Worm (Caenorhabditis elegans) whole organism, mixed stage, embryonic: ENCODE measurements around the gene T07G12.4.

Experiments
- M03D4.4 ChIP-seq: sonication (generic microtip); optimal IDR thresholded peaks from 2 replicates; lab custom pipeline; 2017; ENCODE audit warnings: mild to moderate bottlenecking, missing genetic modification characterization, missing compliant biosample characterization
- bed-3 ChIP-seq: fragments of 200-800 bp; sonication (Bioruptor generic); optimal IDR thresholded peaks from 3 replicates; lab custom pipeline; 2018; ENCODE audit warnings: mild to moderate bottlenecking, missing genetic modification characterization, moderate library complexity, missing compliant biosample characterization
- blmp-1 ChIP-seq: fragments of 150-350 bp; optimal IDR thresholded peaks from 2 replicates; lab custom pipeline; 2014; ENCODE audit warnings: missing biosample characterization, missing genetic modification characterization
- ceh-39 ChIP-seq: fragments of 150-350 bp; optimal IDR thresholded peaks from 2 replicates; lab custom pipeline; 2014; ENCODE audit warnings: missing biosample characterization, missing genetic modification characterization
- ceh-43 ChIP-seq: fragments of 200-800 bp; sonication (Bioruptor generic); optimal IDR thresholded peaks from 2 replicates; lab custom pipeline; 2018; ENCODE audit warnings: mild to moderate bottlenecking, missing genetic modification characterization, moderate library complexity, missing compliant biosample characterization
- ceh-83 ChIP-seq: fragments of 200-800 bp; sonication (Bioruptor generic); optimal IDR thresholded peaks from 2 replicates; lab custom pipeline; 2018; ENCODE audit warnings: mild to moderate bottlenecking, missing genetic modification characterization, missing compliant biosample characterization
- ces-1 ChIP-seq: fragments of 150-350 bp; optimal IDR thresholded peaks from 2 replicates; lab custom pipeline; 2014; ENCODE audit warnings: missing biosample characterization, missing genetic modification reagents, missing genetic modification characterization
- cnd-1 ChIP-seq: fragments of 200-800 bp; sonication (Bioruptor generic); optimal IDR thresholded peaks from 2 replicates; lab custom pipeline; 2018; ENCODE audit warnings: mild to moderate bottlenecking, missing genetic modification characterization, missing compliant biosample characterization
- elt-1 ChIP-seq: sonication (generic microtip); optimal IDR thresholded peaks from 2 replicates; lab custom pipeline; 2017; ENCODE audit warnings: missing genetic modification characterization, mild to moderate bottlenecking, missing compliant biosample characterization, antibody characterized with exemption, moderate library complexity, borderline replicate concordance; ENCODE audit not compliant: insufficient read depth
- elt-3 ChIP-seq: fragments of 150-350 bp; optimal IDR thresholded peaks from 2 replicates; lab custom pipeline; 2014; ENCODE audit warnings: missing biosample characterization, missing genetic modification characterization
- flh-1 ChIP-seq: fragments of 200-800 bp; sonication (Bioruptor generic); optimal IDR thresholded peaks from 2 replicates; lab custom pipeline; 2018; ENCODE audit warnings: mild to moderate bottlenecking, missing genetic modification characterization, moderate library complexity, missing compliant biosample characterization
- hlh-1 ChIP-seq: fragments of 150-350 bp; optimal IDR thresholded peaks from 2 replicates; lab custom pipeline; 2014; ENCODE audit warnings: missing biosample characterization, missing genetic modification reagents, missing genetic modification characterization
- lin-13 ChIP-seq: fragments of 150-350 bp; optimal IDR thresholded peaks from 2 replicates; lab custom pipeline; 2014; ENCODE audit warnings: missing biosample characterization, missing genetic modification characterization
- lin-32 ChIP-seq: fragments of 200-800 bp; sonication (Bioruptor generic); optimal IDR thresholded peaks from 2 replicates; lab custom pipeline; 2018; ENCODE audit warnings: mild to moderate bottlenecking, missing genetic modification characterization, missing compliant biosample characterization
- nhr-12 ChIP-seq: fragments of 150-350 bp; optimal IDR thresholded peaks from 2 replicates; lab custom pipeline; 2014; ENCODE audit warnings: missing biosample characterization, missing genetic modification characterization
- nhr-2 ChIP-seq: fragments of 150-350 bp; optimal IDR thresholded peaks from 2 replicates; lab custom pipeline; 2014; ENCODE audit warnings: missing biosample characterization, missing genetic modification characterization
- nhr-28 ChIP-seq: fragments of 150-350 bp; optimal IDR thresholded peaks from 2 replicates; lab custom pipeline; 2014; ENCODE audit warnings: missing biosample characterization, missing genetic modification characterization
- nhr-76 ChIP-seq: sonication (generic microtip); optimal IDR thresholded peaks from 2 replicates; lab custom pipeline; 2017; ENCODE audit warnings: missing biosample characterization, missing genetic modification characterization
- pha-4 ChIP-seq: fragments of 150-350 bp; optimal IDR thresholded peaks from 2 replicates; lab custom pipeline; 2018; ENCODE audit warnings: missing biosample characterization, missing genetic modification reagents, missing genetic modification characterization
- sem-2 ChIP-seq: fragments of 200-800 bp; sonication (Bioruptor generic); optimal IDR thresholded peaks from 2 replicates; lab custom pipeline; 2018; ENCODE audit warnings: mild to moderate bottlenecking, missing genetic modification characterization, missing compliant biosample characterization
- snpc-4 ChIP-seq: fragments of 150-350 bp; optimal IDR thresholded peaks from 2 replicates; lab custom pipeline; 2014; ENCODE audit warnings: missing biosample characterization, missing genetic modification characterization
- sptf-1 ChIP-seq: sonication (generic microtip); optimal IDR thresholded peaks from 2 replicates; lab custom pipeline; 2017; ENCODE audit warnings: mild to moderate bottlenecking, missing genetic modification characterization, moderate library complexity, missing compliant biosample characterization
- unc-120 ChIP-seq: sonication (generic microtip); optimal IDR thresholded peaks from 2 replicates; lab custom pipeline; 2017; ENCODE audit warnings: missing genetic modification characterization, missing compliant biosample characterization; ENCODE audit not compliant: poor library complexity, severe bottlenecking
- unc-62 ChIP-seq: fragments of 150-350 bp; optimal IDR thresholded peaks from 2 replicates; lab custom pipeline; 2014; ENCODE audit warnings: missing biosample characterization, missing genetic modification reagents, missing genetic modification characterization
- zip-8 ChIP-seq: fragments of 150-350 bp; optimal IDR thresholded peaks from 2 replicates; lab custom pipeline; 2014; ENCODE audit warnings: missing biosample characterization, missing genetic modification characterization
- ztf-11 ChIP-seq: fragments of 150-350 bp; optimal IDR thresholded peaks from 2 replicates; lab custom pipeline; 2014; ENCODE audit warnings: missing biosample characterization, missing genetic modification characterization

The T07G12.4 gene

DNA sequence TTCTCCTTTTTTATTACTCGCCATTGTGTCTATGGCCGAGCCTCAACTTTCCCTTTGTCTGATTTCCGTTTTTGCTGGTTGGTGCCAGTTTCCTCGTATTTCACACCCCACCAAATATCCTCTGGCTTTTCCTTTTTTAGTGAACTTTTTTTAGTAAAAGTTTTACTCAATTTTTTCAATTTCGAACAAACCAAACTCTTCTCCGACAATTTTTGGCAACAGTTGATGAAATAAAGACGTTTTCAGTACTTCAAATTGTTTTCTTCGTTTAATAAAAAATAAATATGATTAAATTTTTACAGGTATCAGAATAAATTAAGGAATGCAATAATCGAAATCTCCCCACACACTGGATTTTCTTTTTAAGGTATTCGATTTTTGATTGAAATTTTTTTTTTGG, 17.4 kb downstream of the T07G12.4 start, which contains the start of gene cal-4:
cal-4 (plus strand) TSS at position 301 of the 400 bp plus-strand sequence.
- TF ChIP-seq cnd-1 (tag; lab: Kevin White, UChicago), result no peak

DNA sequence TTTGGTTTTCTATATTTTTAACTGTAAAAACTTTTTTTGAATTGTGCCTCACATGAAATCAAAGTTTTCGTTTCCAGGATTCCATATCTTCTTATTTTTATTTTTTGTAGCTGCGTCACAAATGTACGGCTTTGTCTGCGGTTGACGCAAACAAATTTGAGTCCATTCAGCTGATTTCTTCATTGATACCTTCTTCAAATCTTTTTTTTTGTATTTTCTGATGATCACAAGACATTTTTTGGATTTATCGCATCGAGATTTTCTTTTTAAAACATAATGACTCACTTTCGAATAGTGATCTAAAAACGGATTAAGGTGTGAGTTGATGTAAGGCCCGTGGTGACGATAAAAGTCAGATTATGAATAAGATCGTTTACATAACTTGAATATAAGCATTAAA, 19.8 kb downstream of the T07G12.4 start:
- TF ChIP-seq nhr-12 (tag; lab: Kevin White, UChicago), result no peak
- no peak for TF ChIP-seq bed-3 (GFP tag; lab: Kevin White, UChicago)
- TF ChIP-seq lin-13, result no peak
- TF ChIP-seq snpc-4, result no peak
- TF ChIP-seq flh-1, result no peak
- TF ChIP-seq ztf-11 (tag; lab: Kevin White, UChicago), result no peak
- TF ChIP-seq sptf-1 (tag; lab: Kevin White, UChicago), result no peak
- TF ChIP-seq nhr-76 (tag; lab: Kevin White, UChicago), result no peak

DNA sequence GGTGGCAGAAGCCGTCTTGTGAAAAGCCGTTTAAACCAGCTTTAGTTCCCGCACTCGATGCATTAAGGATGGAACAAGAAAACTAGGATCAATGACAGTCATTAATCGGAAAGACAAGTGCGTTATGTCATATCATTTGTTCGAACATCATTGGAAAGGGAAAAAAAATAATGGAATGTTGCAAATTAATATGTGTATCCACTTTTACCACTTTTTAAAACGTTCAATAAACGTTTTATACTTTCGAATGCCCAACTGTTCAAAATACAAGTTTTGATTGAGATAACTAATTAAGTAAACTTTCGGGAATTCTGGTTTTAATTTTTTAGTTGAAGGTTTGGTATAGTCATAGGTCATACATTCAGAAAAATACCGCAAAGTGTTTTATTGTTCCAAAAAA, 23.4 kb downstream of the T07G12.4 start, which contains the start of gene C02F4.4:
C02F4.4 (minus strand) TSS at position 101 of the 400 bp plus-strand sequence.
- no peak for TF ChIP-seq cnd-1 (tag; lab: Kevin White, UChicago)
- TF ChIP-seq elt-1 (tag; lab: Kevin White, UChicago), result no peak
- no peak for TF ChIP-seq unc-120
- no peak for TF ChIP-seq elt-3 (tag; lab: Kevin White, UChicago)
- no peak for TF ChIP-seq ceh-39 (tag; lab: Kevin White, UChicago)
- no peak for TF ChIP-seq ces-1 (GFP tag; lab: Kevin White, UChicago)
- no peak for TF ChIP-seq ceh-83 (GFP tag; lab: Kevin White, UChicago)
- no peak for TF ChIP-seq nhr-2
- no peak for TF ChIP-seq blmp-1
- TF ChIP-seq zip-8, result no peak
- no peak for TF ChIP-seq M03D4.4 (tag; lab: Kevin White, UChicago)
- no peak for TF ChIP-seq bed-3 (GFP tag; lab: Kevin White, UChicago)
- no peak for TF ChIP-seq snpc-4

DNA sequence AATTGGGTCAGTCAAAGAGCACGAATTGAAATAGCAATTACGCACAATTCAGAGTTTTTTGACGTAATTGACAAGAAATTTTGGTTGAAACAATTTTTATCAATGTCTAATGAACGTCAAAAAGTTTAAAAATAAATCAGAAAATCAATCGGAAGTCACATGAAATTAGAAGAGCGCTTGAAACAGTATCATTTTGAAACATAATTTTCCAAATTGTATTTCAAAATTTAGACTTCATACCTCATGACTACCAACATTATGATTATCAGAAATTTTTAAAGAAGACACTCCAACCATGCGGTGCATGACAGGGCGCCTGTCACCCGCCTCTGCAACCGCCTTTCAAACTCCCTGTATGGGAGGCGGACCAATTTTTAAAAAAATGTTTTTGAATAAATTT, 25.2 kb downstream of the T07G12.4 start:
- no peak for TF ChIP-seq nhr-76 (tag; lab: Kevin White, UChicago)
- no peak for TF ChIP-seq nhr-12 (tag; lab: Kevin White, UChicago)
- TF ChIP-seq sem-2 (GFP tag; lab: Kevin White, UChicago), result no peak
- no peak for TF ChIP-seq ztf-11 (tag; lab: Kevin White, UChicago)
- no peak for TF ChIP-seq unc-120
- TF ChIP-seq pha-4 (tag; lab: Kevin White, UChicago), result no peak
- TF ChIP-seq ceh-43 (GFP tag; lab: Kevin White, UChicago), result no peak
- TF ChIP-seq, all 35 proteins: peak for 0

DNA sequence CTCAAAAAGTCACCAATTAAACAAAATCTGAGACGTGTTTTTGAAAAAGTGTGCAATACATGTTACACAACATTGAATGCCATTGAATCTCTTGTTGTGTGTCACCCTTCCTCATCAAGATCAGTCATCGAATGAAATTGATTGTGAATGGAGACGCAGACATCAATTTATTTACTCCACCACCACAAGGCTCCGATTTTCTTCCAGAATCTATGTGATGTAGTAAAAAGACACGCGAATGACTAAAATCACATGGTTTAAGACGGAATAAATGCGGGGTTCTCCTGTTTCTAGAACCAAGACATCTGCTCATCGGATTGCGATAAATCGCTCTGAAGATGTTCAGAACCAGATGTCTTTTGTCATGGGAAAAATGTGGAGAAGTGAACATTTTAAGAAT, 25.7 kb downstream of the T07G12.4 start:
- TF ChIP-seq unc-62 (GFP tag; lab: Kevin White, UChicago), result peak; percentile 73
- TF ChIP-seq ztf-11 (tag; lab: Kevin White, UChicago), result no peak
- TF ChIP-seq hlh-1, result no peak
- TF ChIP-seq pha-4 (tag; lab: Kevin White, UChicago), result no peak

DNA sequence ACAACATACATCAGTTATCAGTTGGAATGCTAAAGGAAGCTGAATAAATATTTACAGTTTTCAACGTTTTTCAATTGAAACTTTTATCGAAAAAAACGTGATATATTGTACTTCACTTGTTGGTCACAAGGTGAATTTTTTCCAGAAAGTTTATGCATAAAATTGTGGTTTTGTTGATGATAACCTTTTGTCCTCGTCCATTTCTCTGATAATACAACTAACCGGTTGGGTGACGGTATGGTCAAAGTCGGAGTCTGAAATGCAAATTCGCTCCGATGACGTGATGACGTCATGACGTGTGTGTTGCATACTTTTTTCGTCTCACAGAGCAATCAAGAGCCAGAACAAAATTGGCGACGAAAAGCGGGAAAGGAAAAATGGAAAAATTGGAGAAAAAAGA, 27.1 kb downstream of the T07G12.4 start:
- TF ChIP-seq zip-8 (peak; percentile 70), sem-2 (GFP tag; lab: Kevin White, UChicago) (no peak)

DNA sequence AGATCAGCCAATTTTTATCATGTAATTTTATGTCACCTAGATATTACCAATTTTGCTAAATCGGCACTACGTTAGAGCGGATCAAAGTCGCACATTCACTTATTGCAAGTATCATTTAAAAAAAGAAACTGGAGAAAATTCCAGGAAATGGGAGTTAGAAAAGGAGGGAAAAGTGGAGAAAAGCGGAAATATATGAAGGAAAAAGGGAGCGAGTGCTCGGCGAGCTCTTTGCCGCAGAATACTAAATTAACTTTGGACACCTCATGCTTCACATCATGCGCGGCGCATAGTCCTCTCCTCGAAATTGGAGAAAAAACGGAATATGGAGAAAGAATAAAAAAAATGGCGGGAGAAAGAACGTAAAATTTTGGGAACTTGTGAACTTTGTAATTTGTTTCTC, 30.9 kb downstream of the T07G12.4 start:
- TF ChIP-seq lin-32 (no peak), ces-1 (GFP tag; lab: Kevin White, UChicago) (peak; percentile 68)

DNA sequence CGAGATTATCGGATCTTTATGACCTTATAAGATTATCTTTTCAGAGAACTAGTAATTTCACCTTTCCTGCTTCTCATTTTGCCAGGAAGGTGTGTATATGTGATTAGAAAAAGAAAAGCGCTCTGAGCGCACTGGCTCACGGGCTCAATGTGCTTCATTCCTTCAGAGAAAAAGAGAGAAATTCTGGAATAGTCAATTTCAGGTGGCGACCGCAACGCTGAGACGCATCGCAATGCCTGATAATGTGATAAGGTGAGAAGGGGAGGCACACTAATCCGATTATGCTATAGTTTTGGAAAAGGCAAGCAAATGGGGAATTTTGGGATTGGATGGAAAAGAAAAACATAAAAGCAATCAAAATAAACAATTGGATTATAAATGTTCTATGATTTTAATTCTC, 32.5 kb downstream of the T07G12.4 start:
- TF ChIP-seq hlh-1 (no peak), ces-1 (GFP tag; lab: Kevin White, UChicago) (peak; percentile 55), nhr-28 (tag; lab: Kevin White, UChicago) (no peak)
